Worm (Caenorhabditis elegans) whole organism, young adult: ENCODE measurements around the gene M05D6.2.
A peak's percentile ranks its signal among the peaks of the same experiment; 100 is the strongest.

Experiments used
- B0261.1 ChIP-seq: sonication (generic microtip); optimal IDR thresholded peaks from 2 replicates; lab custom pipeline; 2016; ENCODE audit warnings: mild to moderate bottlenecking, missing genetic modification characterization, moderate library complexity, missing compliant biosample characterization
- C17E4.6 ChIP-seq: fragments of 200-800 bp; sonication (Bioruptor generic); IDR thresholded peaks from 2 replicates; pipeline ENCODE4 v1.3.6; 2022; ENCODE audit warnings: missing genetic modification reagents, missing genetic modification characterization, missing compliant biosample characterization
- F49E8.2 ChIP-seq: sonication (generic microtip); optimal IDR thresholded peaks from 3 replicates; lab custom pipeline; 2017; ENCODE audit warnings: missing genetic modification characterization, mild to moderate bottlenecking, missing compliant biosample characterization, antibody characterized with exemption, moderate library complexity; ENCODE audit not compliant: insufficient read depth
- F52B5.7 ChIP-seq: sonication (generic microtip); optimal IDR thresholded peaks from 2 replicates; lab custom pipeline; 2016; ENCODE audit warnings: mild to moderate bottlenecking, missing genetic modification characterization, missing compliant biosample characterization
- F55B11.4 ChIP-seq: sonication (generic microtip); optimal IDR thresholded peaks from 2 replicates; lab custom pipeline; 2016; ENCODE audit warnings: missing compliant biosample characterization, missing genetic modification characterization, borderline replicate concordance; ENCODE audit not compliant: insufficient read depth
- F57C9.4 ChIP-seq: sonication (generic microtip); optimal IDR thresholded peaks from 2 replicates; lab custom pipeline; 2017; ENCODE audit warnings: mild to moderate bottlenecking, missing genetic modification characterization, missing compliant biosample characterization
- T07F8.4 ChIP-seq: sonication (generic microtip); optimal IDR thresholded peaks from 2 replicates; lab custom pipeline; 2016; ENCODE audit warnings: mild to moderate bottlenecking, missing genetic modification characterization, moderate library complexity, missing compliant biosample characterization
- Y53F4B.3 ChIP-seq: fragments of 200-800 bp; sonication (Bioruptor generic); IDR thresholded peaks from 2 replicates; pipeline ENCODE4 v1.3.6; 2022; ENCODE audit warnings: missing genetic modification reagents, missing genetic modification characterization, missing compliant biosample characterization
- Y56A3A.18 ChIP-seq: fragments of 200-800 bp; sonication (Bioruptor generic); IDR thresholded peaks from 2 replicates; pipeline ENCODE4 v1.3.6; 2022; ENCODE audit warnings: missing genetic modification reagents, missing genetic modification characterization, missing compliant biosample characterization
- Y95B8A.8 ChIP-seq: fragments of 200-800 bp; sonication (Bioruptor generic); IDR thresholded peaks from 2 replicates; pipeline ENCODE4 v1.3.6; 2022; ENCODE audit warnings: missing genetic modification reagents, missing genetic modification characterization, missing compliant biosample characterization
- ZK185.1 ChIP-seq: sonication (generic microtip); optimal IDR thresholded peaks from 2 replicates; lab custom pipeline; 2016; ENCODE audit warnings: mild to moderate bottlenecking, missing genetic modification characterization, missing compliant biosample characterization; ENCODE audit not compliant: poor library complexity, severe bottlenecking
- akir-1 ChIP-seq: fragments of 200-800 bp; sonication (Bioruptor generic); optimal IDR thresholded peaks from 2 replicates; lab custom pipeline; 2018; ENCODE audit warnings: mild to moderate bottlenecking, missing genetic modification characterization, moderate library complexity, missing compliant biosample characterization
- atf-7 ChIP-seq: sonication (generic microtip); optimal IDR thresholded peaks from 2 replicates; lab custom pipeline; 2017; ENCODE audit warnings: mild to moderate bottlenecking, missing genetic modification characterization, missing compliant biosample characterization
- athp-1 ChIP-seq: sonication (generic microtip); optimal IDR thresholded peaks from 2 replicates; lab custom pipeline; 2017; ENCODE audit warnings: mild to moderate bottlenecking, missing genetic modification characterization, missing compliant biosample characterization
- ceh-100 ChIP-seq: fragments of 200-800 bp; sonication (Bioruptor generic); IDR thresholded peaks from 2 replicates; pipeline ENCODE4 v1.3.6; 2022; ENCODE audit warnings: missing genetic modification reagents, missing genetic modification characterization, missing compliant biosample characterization
- ceh-27 ChIP-seq: fragments of 200-800 bp; sonication (Bioruptor generic); optimal IDR thresholded peaks from 2 replicates; lab custom pipeline; 2018; ENCODE audit warnings: mild to moderate bottlenecking, missing genetic modification characterization, moderate library complexity, missing compliant biosample characterization
- ceh-79 ChIP-seq: sonication (generic microtip); optimal IDR thresholded peaks from 2 replicates; lab custom pipeline; 2017; ENCODE audit warnings: mild to moderate bottlenecking, missing genetic modification characterization, missing compliant biosample characterization
- chd-7 ChIP-seq: sonication (generic microtip); optimal IDR thresholded peaks from 2 replicates; lab custom pipeline; 2016; ENCODE audit warnings: mild to moderate bottlenecking, missing genetic modification characterization, moderate library complexity, missing compliant biosample characterization
- dpl-1 ChIP-seq: fragments of 150-350 bp; optimal IDR thresholded peaks from 2 replicates; lab custom pipeline; 2014; ENCODE audit warnings: missing biosample characterization, missing genetic modification reagents, missing genetic modification characterization
- efl-1 ChIP-seq: fragments of 150-350 bp; optimal IDR thresholded peaks from 2 replicates; lab custom pipeline; 2014; ENCODE audit warnings: missing biosample characterization, missing genetic modification reagents, missing genetic modification characterization
- egl-18 ChIP-seq: fragments of 200-800 bp; sonication (Bioruptor generic); IDR thresholded peaks from 2 replicates; pipeline ENCODE4 v1.3.6; 2022; ENCODE audit warnings: missing genetic modification reagents, missing genetic modification characterization, missing compliant biosample characterization
- ets-4 ChIP-seq: fragments of 200-800 bp; sonication (Bioruptor generic); optimal IDR thresholded peaks from 2 replicates; lab custom pipeline; 2018; ENCODE audit warnings: mild to moderate bottlenecking, missing genetic modification characterization, missing compliant biosample characterization
- him-1 ChIP-seq: sonication (generic microtip); optimal IDR thresholded peaks from 2 replicates; lab custom pipeline; 2016; ENCODE audit warnings: missing genotype, missing genetic modification reagents, missing genetic modification characterization, missing compliant biosample characterization
- hmg-20 ChIP-seq: fragments of 200-800 bp; sonication (Bioruptor generic); IDR thresholded peaks from 2 replicates; pipeline ENCODE4 v1.3.6; 2022; ENCODE audit warnings: missing genetic modification reagents, missing genetic modification characterization, missing compliant biosample characterization
- hrde-1 ChIP-seq: sonication (generic microtip); optimal IDR thresholded peaks from 2 replicates; lab custom pipeline; 2016; ENCODE audit warnings: missing genetic modification characterization, mild to moderate bottlenecking, missing compliant biosample characterization, moderate library complexity, missing genotype, missing genetic modification reagents, borderline replicate concordance
- hsf-1 ChIP-seq: fragments of 200-800 bp; sonication (Bioruptor generic); IDR thresholded peaks from 2 replicates; pipeline ENCODE4 v1.3.6; 2022; ENCODE audit warnings: missing genetic modification reagents, missing genetic modification characterization, missing compliant biosample characterization
- let-526 ChIP-seq: fragments of 200-800 bp; sonication (Bioruptor generic); IDR thresholded peaks from 2 replicates; pipeline ENCODE4 v1.3.6; 2022; ENCODE audit warnings: missing genetic modification reagents, missing genetic modification characterization, missing compliant biosample characterization
- madf-10 ChIP-seq: sonication (generic microtip); optimal IDR thresholded peaks from 2 replicates; lab custom pipeline; 2016; ENCODE audit warnings: mild to moderate bottlenecking, missing genetic modification characterization, missing compliant biosample characterization
- madf-3 ChIP-seq: fragments of 200-800 bp; sonication (Bioruptor generic); IDR thresholded peaks from 2 replicates; pipeline ENCODE4 v1.3.6; 2022; ENCODE audit warnings: missing genetic modification reagents, missing genetic modification characterization, missing compliant biosample characterization
- mel-28 ChIP-seq: sonication (generic microtip); optimal IDR thresholded peaks from 2 replicates; lab custom pipeline; 2016; ENCODE audit warnings: borderline replicate concordance, mild to moderate bottlenecking, missing genetic modification characterization, missing compliant biosample characterization
- nhr-120 ChIP-seq: fragments of 200-800 bp; sonication (Bioruptor generic); IDR thresholded peaks from 2 replicates; pipeline ENCODE4 v1.3.6; 2022; ENCODE audit warnings: missing genetic modification characterization, missing compliant biosample characterization
- pha-4 ChIP-seq: fragments of 150-350 bp; sonication (generic microtip); optimal IDR thresholded peaks from 2 replicates; lab custom pipeline; 2014; ENCODE audit warnings: missing biosample characterization, missing genetic modification reagents, missing genetic modification characterization
- sdz-38 ChIP-seq: sonication (generic microtip); optimal IDR thresholded peaks from 2 replicates; lab custom pipeline; 2016; ENCODE audit warnings: missing genotype, missing genetic modification characterization, missing compliant biosample characterization
- sea-2 ChIP-seq: fragments of 200-800 bp; sonication (Bioruptor generic); IDR thresholded peaks from 2 replicates; pipeline ENCODE4 v1.3.6; 2022; ENCODE audit warnings: missing genetic modification characterization, missing compliant biosample characterization
- snpc-1.3 ChIP-seq: sonication (generic microtip); optimal IDR thresholded peaks from 2 replicates; lab custom pipeline; 2017; ENCODE audit warnings: missing genetic modification characterization, mild to moderate bottlenecking, missing compliant biosample characterization, antibody characterized with exemption, moderate library complexity, missing genotype, missing genetic modification reagents; ENCODE audit not compliant: insufficient read depth
- snpc-4 ChIP-seq, 5 experiments: fragments of 150-350 bp in 1 of 5; sonication (generic microtip) in 4 of 5; optimal IDR thresholded peaks; 2 replicates each; lab custom pipeline; 2014 to 2018; ENCODE audit warnings: missing genetic modification characterization in 5 of 5, missing biosample characterization in 3 of 5, antibody characterized with exemption in 2 of 5, mild to moderate bottlenecking in 2 of 5, missing compliant biosample characterization in 2 of 5, missing genotype in 2 of 5, moderate library complexity in 2 of 5, missing genetic modification reagents in 1 of 5
- tbp1 ChIP-seq: fragments of 200-800 bp; sonication (Bioruptor generic); optimal IDR thresholded peaks from 2 replicates; lab custom pipeline; 2018; ENCODE audit warnings: mild to moderate bottlenecking, missing genetic modification characterization, missing compliant biosample characterization
- tbx-9 ChIP-seq: sonication (generic microtip); optimal IDR thresholded peaks from 2 replicates; lab custom pipeline; 2016; ENCODE audit warnings: borderline replicate concordance, missing genetic modification characterization, inconsistent platforms, missing compliant biosample characterization
- unc-62 ChIP-seq: fragments of 150-350 bp; optimal IDR thresholded peaks from 2 replicates; lab custom pipeline; 2014; ENCODE audit warnings: missing biosample characterization, missing genetic modification reagents, missing genetic modification characterization
- xnd-1 ChIP-seq: sonication (generic microtip); optimal IDR thresholded peaks from 2 replicates; lab custom pipeline; 2016; ENCODE audit warnings: missing genotype, missing genetic modification reagents, missing genetic modification characterization, missing compliant biosample characterization
- zim-3 ChIP-seq: sonication (generic microtip); optimal IDR thresholded peaks from 2 replicates; lab custom pipeline; 2017; ENCODE audit warnings: mild to moderate bottlenecking, missing genetic modification characterization, moderate library complexity, missing compliant biosample characterization
- ztf-18 ChIP-seq: sonication (generic microtip); optimal IDR thresholded peaks from 2 replicates; lab custom pipeline; 2016; ENCODE audit warnings: missing genotype, mild to moderate bottlenecking, missing genetic modification characterization, missing compliant biosample characterization
- ztf-22 ChIP-seq: fragments of 200-800 bp; sonication (Bioruptor generic); optimal IDR thresholded peaks from 2 replicates; lab custom pipeline; 2018; ENCODE audit warnings: mild to moderate bottlenecking, missing genetic modification characterization, moderate library complexity, missing compliant biosample characterization
- ztf-25 ChIP-seq: fragments of 200-800 bp; sonication (Bioruptor generic); IDR thresholded peaks from 2 replicates; pipeline ENCODE4 v1.3.6; 2022; ENCODE audit warnings: missing genetic modification reagents, missing genetic modification characterization, missing compliant biosample characterization
- ztf-28 ChIP-seq: fragments of 200-800 bp; sonication (Bioruptor generic); IDR thresholded peaks from 2 replicates; pipeline ENCODE4 v1.3.6; 2022; ENCODE audit warnings: missing genetic modification reagents, missing genetic modification characterization, missing compliant biosample characterization
- ztf-6 ChIP-seq: fragments of 200-800 bp; sonication (Bioruptor generic); IDR thresholded peaks from 2 replicates; pipeline ENCODE4 v1.3.6; 2022; ENCODE audit warnings: missing genetic modification reagents, missing genetic modification characterization, missing compliant biosample characterization

Gene M05D6.2

ce11 chrII:8428947-8429919 is 38.7 kb upstream of the M05D6.2 start (continued):
- TF ChIP-seq chd-7: no peak
- TF ChIP-seq hsf-1 (GFP tag; lab: Robert Waterston, UW): no peak
- TF ChIP-seq sea-2 (GFP tag; lab: Robert Waterston, UW): no peak
- TF ChIP-seq F49E8.2: peak; percentile 72
- no peak for TF ChIP-seq ets-4
- no peak for TF ChIP-seq ztf-6 (GFP tag; lab: Robert Waterston, UW)
- TF ChIP-seq hrde-1 (tag; lab: Kevin White, UChicago): no peak
- TF ChIP-seq egl-18: no peak
- no peak for TF ChIP-seq C17E4.6
- TF ChIP-seq pha-4 (tag; lab: Kevin White, UChicago): no peak
- no peak for TF ChIP-seq ztf-28 (GFP tag; lab: Robert Waterston, UW)
- no peak for TF ChIP-seq ztf-22 (GFP tag; lab: Kevin White, UChicago)
- TF ChIP-seq hmg-20 (GFP tag; lab: Robert Waterston, UW): no peak
- no peak for TF ChIP-seq Y56A3A.18 (GFP tag; lab: Robert Waterston, UW)
- TF ChIP-seq tbp1 (GFP tag; lab: Kevin White, UChicago): peak; percentile 37
- no peak for TF ChIP-seq F55B11.4
- no peak for TF ChIP-seq ztf-25 (GFP tag; lab: Robert Waterston, UW)
- no peak for TF ChIP-seq ztf-18 (tag; lab: Kevin White, UChicago)
- no peak for TF ChIP-seq snpc-4 (GFP tag; optimal IDR thresholded peaks at IDR 0.05; lab: Kevin White, UChicago)
- no peak for TF ChIP-seq snpc-4 (tag; optimal IDR thresholded peaks at IDR 0.05; lab: Kevin White, UChicago)
- TF ChIP-seq Y53F4B.3 (GFP tag; lab: Robert Waterston, UW): no peak
- no peak for TF ChIP-seq madf-10 (tag; lab: Kevin White, UChicago)
- TF ChIP-seq tbx-9 (tag; lab: Kevin White, UChicago): no peak
- TF ChIP-seq unc-62 (GFP tag; lab: Kevin White, UChicago): no peak
- no peak for TF ChIP-seq ZK185.1
- TF ChIP-seq ceh-79 (tag; lab: Kevin White, UChicago): no peak
- no peak for TF ChIP-seq akir-1 (GFP tag; lab: Kevin White, UChicago)
- TF ChIP-seq F52B5.7: no peak
- TF ChIP-seq dpl-1 (GFP tag; lab: Kevin White, UChicago): no peak
- no peak for TF ChIP-seq nhr-120 (GFP tag; lab: Robert Waterston, UW)
- TF ChIP-seq ceh-100 (GFP tag; lab: Robert Waterston, UW): no peak
- TF ChIP-seq sdz-38 (tag; lab: Kevin White, UChicago): no peak
- TF ChIP-seq him-1 (tag; lab: Kevin White, UChicago): no peak
- TF ChIP-seq let-526 (GFP tag; lab: Robert Waterston, UW): no peak
- no peak for TF ChIP-seq F57C9.4 (tag; lab: Kevin White, UChicago)
- TF ChIP-seq atf-7 (tag; lab: Kevin White, UChicago): no peak
- TF ChIP-seq efl-1 (GFP tag; lab: Kevin White, UChicago): peak; percentile 24
- no peak for TF ChIP-seq T07F8.4
- TF ChIP-seq mel-28 (tag; lab: Kevin White, UChicago): no peak
- TF ChIP-seq B0261.1 (tag; lab: Kevin White, UChicago): no peak
- TF ChIP-seq snpc-1.3 (tag; lab: Kevin White, UChicago): no peak
- no peak for TF ChIP-seq ceh-27 (GFP tag; lab: Kevin White, UChicago)
- TF ChIP-seq Y95B8A.8 (GFP tag; lab: Robert Waterston, UW): no peak
- TF ChIP-seq xnd-1 (tag; lab: Kevin White, UChicago): peak; percentile 75
- TF ChIP-seq athp-1 (tag; lab: Kevin White, UChicago): peak; percentile 98
- no peak for TF ChIP-seq zim-3 (tag; lab: Kevin White, UChicago)
- TF ChIP-seq madf-3: no peak
